Worm (Caenorhabditis elegans) whole organism, young adult: ENCODE data around the gene serp-1.2.
A peak's percentile ranks its signal among the peaks of the same experiment; 100 is the strongest.

Source experiments
- B0035.1 ChIP-seq: sonication (generic microtip); optimal IDR thresholded peaks from 2 replicates; lab custom pipeline; 2016; ENCODE audit warnings: missing genetic modification characterization, mild to moderate bottlenecking, missing compliant biosample characterization, missing genotype, missing genetic modification reagents
- B0336.3 ChIP-seq: fragments of 200-800 bp; sonication (Bioruptor generic); IDR thresholded peaks from 2 replicates; pipeline ENCODE4 v1.3.6; 2022; ENCODE audit warnings: missing genetic modification characterization, missing compliant biosample characterization
- C17E4.6 ChIP-seq: fragments of 200-800 bp; sonication (Bioruptor generic); IDR thresholded peaks from 2 replicates; pipeline ENCODE4 v1.3.6; 2022; ENCODE audit warnings: missing genetic modification reagents, missing genetic modification characterization, missing compliant biosample characterization
- F22D6.2 ChIP-seq: sonication (generic microtip); optimal IDR thresholded peaks from 2 replicates; lab custom pipeline; 2016; ENCODE audit warnings: mild to moderate bottlenecking, missing genetic modification characterization, missing compliant biosample characterization
- F37B4.10 ChIP-seq: fragments of 200-800 bp; sonication (Bioruptor generic); IDR thresholded peaks from 2 replicates; pipeline ENCODE4 v1.3.6; 2022; ENCODE audit warnings: missing genetic modification characterization, missing compliant biosample characterization
- F52B5.7 ChIP-seq: sonication (generic microtip); optimal IDR thresholded peaks from 2 replicates; lab custom pipeline; 2016; ENCODE audit warnings: mild to moderate bottlenecking, missing genetic modification characterization, missing compliant biosample characterization
- Y53G8AR.9 ChIP-seq: fragments of 200-800 bp; sonication (Bioruptor generic); conservative IDR thresholded peaks from 2 replicates; pipeline ENCODE4 v1.3.6; 2022; ENCODE audit warnings: missing genetic modification reagents, missing genetic modification characterization, missing compliant biosample characterization
- Y56A3A.18 ChIP-seq: fragments of 200-800 bp; sonication (Bioruptor generic); IDR thresholded peaks from 2 replicates; pipeline ENCODE4 v1.3.6; 2022; ENCODE audit warnings: missing genetic modification reagents, missing genetic modification characterization, missing compliant biosample characterization
- aptf-3 ChIP-seq: fragments of 200-800 bp; sonication (Bioruptor generic); IDR thresholded peaks from 2 replicates; pipeline ENCODE4 v1.3.6; 2022; ENCODE audit warnings: missing genetic modification characterization, missing compliant biosample characterization
- atf-7 ChIP-seq: sonication (generic microtip); optimal IDR thresholded peaks from 2 replicates; lab custom pipeline; 2017; ENCODE audit warnings: mild to moderate bottlenecking, missing genetic modification characterization, missing compliant biosample characterization
- attf-6 ChIP-seq: fragments of 200-800 bp; sonication (Bioruptor generic); IDR thresholded peaks from 2 replicates; pipeline ENCODE4 v1.3.6; 2022; ENCODE audit warnings: missing genetic modification reagents, missing genetic modification characterization, missing compliant biosample characterization
- cebp-2 ChIP-seq: fragments of 200-800 bp; sonication (Bioruptor generic); IDR thresholded peaks from 2 replicates; pipeline ENCODE4 v1.3.6; 2022; ENCODE audit warnings: missing genetic modification characterization, missing compliant biosample characterization
- ceh-40 ChIP-seq: fragments of 200-800 bp; sonication (Bioruptor generic); IDR thresholded peaks from 2 replicates; pipeline ENCODE4 v1.3.6; 2022; ENCODE audit warnings: missing genetic modification characterization, missing compliant biosample characterization
- ceh-58 ChIP-seq: fragments of 200-800 bp; sonication (Bioruptor generic); IDR thresholded peaks from 2 replicates; pipeline ENCODE4 v1.3.6; 2022; ENCODE audit warnings: missing genetic modification characterization, missing compliant biosample characterization
- ceh-79 ChIP-seq: sonication (generic microtip); optimal IDR thresholded peaks from 2 replicates; lab custom pipeline; 2017; ENCODE audit warnings: mild to moderate bottlenecking, missing genetic modification characterization, missing compliant biosample characterization
- chd-7 ChIP-seq: sonication (generic microtip); optimal IDR thresholded peaks from 2 replicates; lab custom pipeline; 2016; ENCODE audit warnings: mild to moderate bottlenecking, missing genetic modification characterization, moderate library complexity, missing compliant biosample characterization
- dpl-1 ChIP-seq: fragments of 150-350 bp; optimal IDR thresholded peaks from 2 replicates; lab custom pipeline; 2014; ENCODE audit warnings: missing biosample characterization, missing genetic modification reagents, missing genetic modification characterization
- efl-1 ChIP-seq: fragments of 150-350 bp; optimal IDR thresholded peaks from 2 replicates; lab custom pipeline; 2014; ENCODE audit warnings: missing biosample characterization, missing genetic modification reagents, missing genetic modification characterization
- ekl-4 ChIP-seq: fragments of 200-800 bp; sonication (Bioruptor generic); IDR thresholded peaks from 2 replicates; pipeline ENCODE4 v1.3.6; 2022; ENCODE audit warnings: missing genetic modification reagents, missing genetic modification characterization, missing compliant biosample characterization
- fkh-3 ChIP-seq: sonication (generic microtip); optimal IDR thresholded peaks from 2 replicates; lab custom pipeline; 2016; ENCODE audit warnings: mild to moderate bottlenecking, missing genetic modification characterization, missing compliant biosample characterization
- hlh-26 ChIP-seq: fragments of 200-800 bp; sonication (Bioruptor generic); conservative IDR thresholded peaks from 2 replicates; pipeline ENCODE4 v1.3.6; 2022; ENCODE audit warnings: missing genetic modification reagents, missing genetic modification characterization, missing compliant biosample characterization
- hsf-1 ChIP-seq: fragments of 200-800 bp; sonication (Bioruptor generic); IDR thresholded peaks from 2 replicates; pipeline ENCODE4 v1.3.6; 2022; ENCODE audit warnings: missing genetic modification reagents, missing genetic modification characterization, missing compliant biosample characterization
- let-526 ChIP-seq: fragments of 200-800 bp; sonication (Bioruptor generic); IDR thresholded peaks from 2 replicates; pipeline ENCODE4 v1.3.6; 2022; ENCODE audit warnings: missing genetic modification reagents, missing genetic modification characterization, missing compliant biosample characterization
- let-607 ChIP-seq, 2 experiments: fragments of 200-800 bp in 1 of 2; sonication (Bioruptor generic) in 1 of 2; sonication (generic microtip) in 1 of 2; optimal IDR thresholded peaks; 2 replicates each; lab custom pipeline; 2016 to 2018; ENCODE audit warnings: mild to moderate bottlenecking in 2 of 2, missing compliant biosample characterization in 2 of 2, missing genetic modification characterization in 2 of 2, moderate library complexity in 2 of 2, missing genotype in 1 of 2
- lin-26 ChIP-seq: fragments of 200-800 bp; sonication (Bioruptor generic); IDR thresholded peaks from 2 replicates; pipeline ENCODE4 v1.3.6; 2022; ENCODE audit warnings: missing genetic modification reagents, missing genetic modification characterization, missing compliant biosample characterization
- madf-3 ChIP-seq: fragments of 200-800 bp; sonication (Bioruptor generic); IDR thresholded peaks from 2 replicates; pipeline ENCODE4 v1.3.6; 2022; ENCODE audit warnings: missing genetic modification reagents, missing genetic modification characterization, missing compliant biosample characterization
- mxl-1 ChIP-seq: sonication (generic microtip); optimal IDR thresholded peaks from 2 replicates; lab custom pipeline; 2016; ENCODE audit warnings: missing genetic modification characterization, missing compliant biosample characterization
- nhr-80 ChIP-seq: sonication (generic microtip); optimal IDR thresholded peaks from 2 replicates; lab custom pipeline; 2016; ENCODE audit warnings: missing genetic modification characterization, missing compliant biosample characterization
- nhr-90 ChIP-seq: sonication (generic microtip); optimal IDR thresholded peaks from 2 replicates; lab custom pipeline; 2016; ENCODE audit warnings: missing genotype, mild to moderate bottlenecking, missing genetic modification characterization, missing compliant biosample characterization
- pbrm-1 ChIP-seq: fragments of 200-800 bp; sonication (Bioruptor generic); IDR thresholded peaks from 2 replicates; pipeline ENCODE4 v1.3.6; 2022; ENCODE audit warnings: missing genetic modification reagents, missing genetic modification characterization, missing compliant biosample characterization
- rcor-1 ChIP-seq: fragments of 200-800 bp; sonication (Bioruptor generic); IDR thresholded peaks from 2 replicates; pipeline ENCODE4 v1.3.6; 2022; ENCODE audit warnings: missing genetic modification reagents, missing genetic modification characterization, missing compliant biosample characterization
- repo-1 ChIP-seq: sonication (generic microtip); optimal IDR thresholded peaks from 2 replicates; lab custom pipeline; 2017; ENCODE audit warnings: mild to moderate bottlenecking, missing genetic modification characterization, missing compliant biosample characterization
- sdz-38 ChIP-seq: sonication (generic microtip); optimal IDR thresholded peaks from 2 replicates; lab custom pipeline; 2016; ENCODE audit warnings: missing genotype, missing genetic modification characterization, missing compliant biosample characterization
- sea-2 ChIP-seq: fragments of 200-800 bp; sonication (Bioruptor generic); IDR thresholded peaks from 2 replicates; pipeline ENCODE4 v1.3.6; 2022; ENCODE audit warnings: missing genetic modification characterization, missing compliant biosample characterization
- somi-1 ChIP-seq: fragments of 200-800 bp; sonication (Bioruptor generic); optimal IDR thresholded peaks from 2 replicates; lab custom pipeline; 2018; ENCODE audit warnings: mild to moderate bottlenecking, missing genetic modification characterization, missing compliant biosample characterization
- tbp1 ChIP-seq: fragments of 200-800 bp; sonication (Bioruptor generic); optimal IDR thresholded peaks from 2 replicates; lab custom pipeline; 2018; ENCODE audit warnings: mild to moderate bottlenecking, missing genetic modification characterization, missing compliant biosample characterization
- unc-130 ChIP-seq: sonication (generic microtip); optimal IDR thresholded peaks from 2 replicates; lab custom pipeline; 2016; ENCODE audit warnings: missing genetic modification reagents, missing genetic modification characterization, missing compliant biosample characterization
- unc-62 ChIP-seq: fragments of 150-350 bp; optimal IDR thresholded peaks from 2 replicates; lab custom pipeline; 2014; ENCODE audit warnings: missing biosample characterization, missing genetic modification reagents, missing genetic modification characterization
- zfh-2 ChIP-seq: fragments of 200-800 bp; sonication (Bioruptor generic); conservative IDR thresholded peaks from 2 replicates; pipeline ENCODE4 v1.3.6; 2022; ENCODE audit warnings: missing genetic modification reagents, missing genetic modification characterization, missing compliant biosample characterization
- ztf-22 ChIP-seq: fragments of 200-800 bp; sonication (Bioruptor generic); optimal IDR thresholded peaks from 2 replicates; lab custom pipeline; 2018; ENCODE audit warnings: mild to moderate bottlenecking, missing genetic modification characterization, moderate library complexity, missing compliant biosample characterization

Gene serp-1.2

ce11 chrIV:8260848-8261638 is 35.6 kb downstream of the serp-1.2 start, which contains the start of gene vit-6 (continued):
- TF ChIP-seq sea-2 (GFP tag; lab: Robert Waterston, UW) = 0 out of 2 replicates have a peak, but pooled peaks have one; percentile 12
- peak; percentile 8 for TF ChIP-seq ztf-22 (GFP tag; lab: Kevin White, UChicago)
- peak; percentile 63 for TF ChIP-seq B0336.3 (GFP tag; lab: Robert Waterston, UW)
- peak; percentile 24 for TF ChIP-seq tbp1 (GFP tag; lab: Kevin White, UChicago)
- peak; percentile 91 for TF ChIP-seq unc-62 (GFP tag; lab: Kevin White, UChicago)
- no peak for TF ChIP-seq unc-130 (GFP tag; lab: Kevin White, UChicago)
- TF ChIP-seq let-607 (tag; optimal IDR thresholded peaks at IDR 0.05; lab: Kevin White, UChicago) = peak; percentile 73 to 78
- peak; percentile 63 for TF ChIP-seq F52B5.7 (tag; lab: Kevin White, UChicago)
- TF ChIP-seq somi-1 (GFP tag; lab: Kevin White, UChicago) = no peak
- TF ChIP-seq pbrm-1 (GFP tag; lab: Robert Waterston, UW) = 0 out of 2 replicates have a peak, but pooled peaks have one; percentile 10
- 0 out of 2 replicates have a peak, but pooled peaks have one; percentile 44 for TF ChIP-seq let-526 (GFP tag; lab: Robert Waterston, UW)
- peak; percentile 66 for TF ChIP-seq Y56A3A.18 (GFP tag; lab: Robert Waterston, UW)
- TF ChIP-seq attf-6 = peak; percentile 30; the same call in 1 of the 2 replicates
- peak; percentile 24 for TF ChIP-seq fkh-3 (tag; lab: Kevin White, UChicago)
- peak; percentile 20 for TF ChIP-seq atf-7 (tag; lab: Kevin White, UChicago)
- TF ChIP-seq nhr-80 = peak; percentile 82
- TF ChIP-seq efl-1 (GFP tag; lab: Kevin White, UChicago) = no peak

- TF ChIP-seq cebp-2 (GFP tag; lab: Robert Waterston, UW) = no peak
- no peak for TF ChIP-seq lin-26
- TF ChIP-seq B0336.3 (GFP tag; lab: Robert Waterston, UW) = 0 out of 2 replicates have a peak, but pooled peaks have one; percentile 2
- TF ChIP-seq hlh-26 (GFP tag; lab: Robert Waterston, UW) = no peak
- no peak for TF ChIP-seq mxl-1 (tag; lab: Kevin White, UChicago)
- no peak for TF ChIP-seq zfh-2 (GFP tag; lab: Robert Waterston, UW)
- TF ChIP-seq atf-7 (tag; lab: Kevin White, UChicago) = peak; percentile 67
- no peak for TF ChIP-seq chd-7
- TF ChIP-seq aptf-3 (GFP tag; lab: Robert Waterston, UW) = no peak
- no peak for TF ChIP-seq hsf-1 (GFP tag; lab: Robert Waterston, UW)
- 0 out of 2 replicates have a peak, but pooled peaks have one; percentile 7 for TF ChIP-seq Y53G8AR.9
- TF ChIP-seq ceh-79 (tag; lab: Kevin White, UChicago) = no peak
- TF ChIP-seq let-526 (GFP tag; lab: Robert Waterston, UW) = no peak
- TF ChIP-seq F22D6.2 (tag; lab: Kevin White, UChicago) = peak; percentile 26
- no peak for TF ChIP-seq ceh-40 (GFP tag; lab: Robert Waterston, UW)
- no peak for TF ChIP-seq ekl-4 (GFP tag; lab: Robert Waterston, UW)
- TF ChIP-seq nhr-90 (tag; lab: Kevin White, UChicago) = peak; percentile 52
- 0 out of 2 replicates have a peak, but pooled peaks have one; percentile 4 for TF ChIP-seq F37B4.10 (GFP tag; lab: Robert Waterston, UW)
- no peak for TF ChIP-seq C17E4.6
- TF ChIP-seq ceh-58 (GFP tag; lab: Robert Waterston, UW) = no peak
- no peak for TF ChIP-seq somi-1 (GFP tag; lab: Kevin White, UChicago)
- TF ChIP-seq madf-3 (GFP tag; lab: Robert Waterston, UW) = peak; percentile 60; the same call in 1 of the 2 replicates
- TF ChIP-seq sdz-38 (tag; lab: Kevin White, UChicago) = no peak
- TF ChIP-seq B0035.1 (tag; lab: Kevin White, UChicago) = no peak
- TF ChIP-seq rcor-1 (GFP tag; lab: Robert Waterston, UW) = 0 out of 2 replicates have a peak, but pooled peaks have one; percentile 12
- peak; percentile 65 for TF ChIP-seq repo-1
- no peak for TF ChIP-seq dpl-1
Measured at ce11 chrIV:8262671-8263070, 37.2 kb downstream of the serp-1.2 start.
